Worm (Caenorhabditis elegans) whole organism, young adult: ENCODE results near the gene trxr-2.

Experiments used
- B0336.3 ChIP-seq: fragments of 200-800 bp; sonication (Bioruptor generic); IDR thresholded peaks from 2 replicates; pipeline ENCODE4 v1.3.6; 2022; ENCODE audit warnings: missing genetic modification characterization, missing compliant biosample characterization
- F10E7.11 ChIP-seq: sonication (generic microtip); optimal IDR thresholded peaks from 2 replicates; lab custom pipeline; 2017; ENCODE audit warnings: mild to moderate bottlenecking, missing genetic modification characterization, moderate library complexity, missing compliant biosample characterization
- F23B12.7 ChIP-seq: sonication (generic microtip); optimal IDR thresholded peaks from 2 replicates; lab custom pipeline; 2017; ENCODE audit warnings: missing genetic modification characterization, mild to moderate bottlenecking, missing compliant biosample characterization, antibody characterized with exemption, moderate library complexity; ENCODE audit not compliant: insufficient read depth
- Y53G8AR.9 ChIP-seq: fragments of 200-800 bp; sonication (Bioruptor generic); conservative IDR thresholded peaks from 2 replicates; pipeline ENCODE4 v1.3.6; 2022; ENCODE audit warnings: missing genetic modification reagents, missing genetic modification characterization, missing compliant biosample characterization
- Y56A3A.18 ChIP-seq: fragments of 200-800 bp; sonication (Bioruptor generic); IDR thresholded peaks from 2 replicates; pipeline ENCODE4 v1.3.6; 2022; ENCODE audit warnings: missing genetic modification reagents, missing genetic modification characterization, missing compliant biosample characterization
- Y79H2A.3 ChIP-seq: fragments of 200-800 bp; sonication (Bioruptor generic); conservative IDR thresholded peaks from 2 replicates; pipeline ENCODE4 v1.3.6; 2022; ENCODE audit warnings: missing genetic modification reagents, missing genetic modification characterization, missing compliant biosample characterization
- ama-1 ChIP-seq, 3 experiments: fragments of 150-350 bp in 1 of 3; sonication (generic microtip) in 2 of 3; optimal IDR thresholded peaks; 2 replicates each; lab custom pipeline; 2014 to 2018; ENCODE audit warnings: missing biosample characterization in 2 of 3, missing genetic modification characterization in 2 of 3, missing genetic modification reagents in 2 of 3
- aptf-3 ChIP-seq: fragments of 200-800 bp; sonication (Bioruptor generic); IDR thresholded peaks from 2 replicates; pipeline ENCODE4 v1.3.6; 2022; ENCODE audit warnings: missing genetic modification characterization, missing compliant biosample characterization
- atf-7 ChIP-seq: sonication (generic microtip); optimal IDR thresholded peaks from 2 replicates; lab custom pipeline; 2017; ENCODE audit warnings: mild to moderate bottlenecking, missing genetic modification characterization, missing compliant biosample characterization
- athp-1 ChIP-seq: sonication (generic microtip); optimal IDR thresholded peaks from 2 replicates; lab custom pipeline; 2017; ENCODE audit warnings: mild to moderate bottlenecking, missing genetic modification characterization, missing compliant biosample characterization
- bed-2 ChIP-seq: fragments of 200-800 bp; sonication (Bioruptor generic); IDR thresholded peaks from 2 replicates; pipeline ENCODE4 v1.3.6; 2022; ENCODE audit warnings: missing genetic modification reagents, missing genetic modification characterization, missing compliant biosample characterization
- cebp-1 ChIP-seq, 2 experiments: fragments of 200-800 bp in 1 of 2; sonication (Bioruptor generic) in 1 of 2; sonication (generic microtip) in 1 of 2; IDR thresholded peaks in 1 of 2; optimal IDR thresholded peaks in 1 of 2; 2 replicates each; pipeline versions ENCODE4 v1.3.6 to Lab custom; 2017 to 2022; ENCODE audit warnings: missing compliant biosample characterization in 2 of 2, missing genetic modification characterization in 2 of 2, mild to moderate bottlenecking in 1 of 2, missing genetic modification reagents in 1 of 2, moderate library complexity in 1 of 2
- ceh-40 ChIP-seq: fragments of 200-800 bp; sonication (Bioruptor generic); IDR thresholded peaks from 2 replicates; pipeline ENCODE4 v1.3.6; 2022; ENCODE audit warnings: missing genetic modification characterization, missing compliant biosample characterization
- ceh-58 ChIP-seq: fragments of 200-800 bp; sonication (Bioruptor generic); IDR thresholded peaks from 2 replicates; pipeline ENCODE4 v1.3.6; 2022; ENCODE audit warnings: missing genetic modification characterization, missing compliant biosample characterization
- dox-1 ChIP-seq: fragments of 200-800 bp; sonication (Bioruptor generic); IDR thresholded peaks from 2 replicates; pipeline ENCODE4 v1.3.6; 2022; ENCODE audit warnings: missing genetic modification reagents, missing genetic modification characterization, missing compliant biosample characterization
- egrh-3 ChIP-seq: fragments of 200-800 bp; sonication (Bioruptor generic); IDR thresholded peaks from 2 replicates; pipeline ENCODE4 v1.3.6; 2022; ENCODE audit warnings: missing genetic modification reagents, missing genetic modification characterization, missing compliant biosample characterization
- ekl-4 ChIP-seq: fragments of 200-800 bp; sonication (Bioruptor generic); IDR thresholded peaks from 2 replicates; pipeline ENCODE4 v1.3.6; 2022; ENCODE audit warnings: missing genetic modification reagents, missing genetic modification characterization, missing compliant biosample characterization
- ets-4 ChIP-seq: fragments of 200-800 bp; sonication (Bioruptor generic); optimal IDR thresholded peaks from 2 replicates; lab custom pipeline; 2018; ENCODE audit warnings: mild to moderate bottlenecking, missing genetic modification characterization, missing compliant biosample characterization
- gei-17 ChIP-seq: fragments of 200-800 bp; sonication (Bioruptor generic); optimal IDR thresholded peaks from 2 replicates; lab custom pipeline; 2018; ENCODE audit warnings: mild to moderate bottlenecking, missing genetic modification characterization, missing compliant biosample characterization
- him-1 ChIP-seq: sonication (generic microtip); optimal IDR thresholded peaks from 2 replicates; lab custom pipeline; 2016; ENCODE audit warnings: missing genotype, missing genetic modification reagents, missing genetic modification characterization, missing compliant biosample characterization
- hlh-12 ChIP-seq: sonication (generic microtip); optimal IDR thresholded peaks from 2 replicates; lab custom pipeline; 2016; ENCODE audit warnings: missing genetic modification characterization, missing compliant biosample characterization
- hlh-26 ChIP-seq: fragments of 200-800 bp; sonication (Bioruptor generic); conservative IDR thresholded peaks from 2 replicates; pipeline ENCODE4 v1.3.6; 2022; ENCODE audit warnings: missing genetic modification reagents, missing genetic modification characterization, missing compliant biosample characterization
- hmg-1.2 ChIP-seq: fragments of 200-800 bp; sonication (Bioruptor generic); IDR thresholded peaks from 2 replicates; pipeline ENCODE4 v1.3.6; 2022; ENCODE audit warnings: missing genetic modification reagents, missing genetic modification characterization, missing compliant biosample characterization
- hsf-1 ChIP-seq: fragments of 200-800 bp; sonication (Bioruptor generic); IDR thresholded peaks from 2 replicates; pipeline ENCODE4 v1.3.6; 2022; ENCODE audit warnings: missing genetic modification reagents, missing genetic modification characterization, missing compliant biosample characterization
- let-526 ChIP-seq: fragments of 200-800 bp; sonication (Bioruptor generic); IDR thresholded peaks from 2 replicates; pipeline ENCODE4 v1.3.6; 2022; ENCODE audit warnings: missing genetic modification reagents, missing genetic modification characterization, missing compliant biosample characterization
- let-607 ChIP-seq, 2 experiments: fragments of 200-800 bp in 1 of 2; sonication (Bioruptor generic) in 1 of 2; sonication (generic microtip) in 1 of 2; optimal IDR thresholded peaks; 2 replicates each; lab custom pipeline; 2016 to 2018; ENCODE audit warnings: mild to moderate bottlenecking in 2 of 2, missing compliant biosample characterization in 2 of 2, missing genetic modification characterization in 2 of 2, moderate library complexity in 2 of 2, missing genotype in 1 of 2
- lin-40 ChIP-seq: sonication (generic microtip); optimal IDR thresholded peaks from 2 replicates; lab custom pipeline; 2016; ENCODE audit warnings: missing genetic modification characterization, mild to moderate bottlenecking, missing compliant biosample characterization, missing genotype, missing genetic modification reagents
- lin-54 ChIP-seq: fragments of 200-800 bp; sonication (Bioruptor generic); optimal IDR thresholded peaks from 2 replicates; lab custom pipeline; 2018; ENCODE audit warnings: mild to moderate bottlenecking, missing genetic modification characterization, missing compliant biosample characterization
- lsy-27 ChIP-seq: sonication (generic microtip); optimal IDR thresholded peaks from 2 replicates; lab custom pipeline; 2017; ENCODE audit warnings: missing genetic modification characterization, mild to moderate bottlenecking, missing compliant biosample characterization, antibody characterized with exemption, missing genotype, borderline replicate concordance; ENCODE audit not compliant: insufficient read depth
- madf-6 ChIP-seq: fragments of 200-800 bp; sonication (Bioruptor generic); IDR thresholded peaks from 2 replicates; pipeline ENCODE4 v1.3.6; 2022; ENCODE audit warnings: missing genetic modification reagents, missing genetic modification characterization, missing compliant biosample characterization
- madf-8 ChIP-seq: fragments of 200-800 bp; sonication (Bioruptor generic); conservative IDR thresholded peaks from 2 replicates; pipeline ENCODE4 v1.3.6; 2022; ENCODE audit warnings: missing genetic modification reagents, missing genetic modification characterization, missing compliant biosample characterization
- mxl-1 ChIP-seq: sonication (generic microtip); optimal IDR thresholded peaks from 2 replicates; lab custom pipeline; 2016; ENCODE audit warnings: missing genetic modification characterization, missing compliant biosample characterization
- nhr-179 ChIP-seq: sonication (generic microtip); optimal IDR thresholded peaks from 2 replicates; lab custom pipeline; 2016; ENCODE audit warnings: mild to moderate bottlenecking, missing genetic modification characterization, missing compliant biosample characterization
- nhr-80 ChIP-seq: sonication (generic microtip); optimal IDR thresholded peaks from 2 replicates; lab custom pipeline; 2016; ENCODE audit warnings: missing genetic modification characterization, missing compliant biosample characterization
- pbrm-1 ChIP-seq: fragments of 200-800 bp; sonication (Bioruptor generic); IDR thresholded peaks from 2 replicates; pipeline ENCODE4 v1.3.6; 2022; ENCODE audit warnings: missing genetic modification reagents, missing genetic modification characterization, missing compliant biosample characterization
- pha-4 ChIP-seq: fragments of 150-350 bp; sonication (generic microtip); optimal IDR thresholded peaks from 2 replicates; lab custom pipeline; 2014; ENCODE audit warnings: missing biosample characterization, missing genetic modification reagents, missing genetic modification characterization
- rcor-1 ChIP-seq: fragments of 200-800 bp; sonication (Bioruptor generic); IDR thresholded peaks from 2 replicates; pipeline ENCODE4 v1.3.6; 2022; ENCODE audit warnings: missing genetic modification reagents, missing genetic modification characterization, missing compliant biosample characterization
- tbp1 ChIP-seq: fragments of 200-800 bp; sonication (Bioruptor generic); optimal IDR thresholded peaks from 2 replicates; lab custom pipeline; 2018; ENCODE audit warnings: mild to moderate bottlenecking, missing genetic modification characterization, missing compliant biosample characterization
- tlf-1 ChIP-seq: fragments of 200-800 bp; sonication (Bioruptor generic); optimal IDR thresholded peaks from 2 replicates; lab custom pipeline; 2018; ENCODE audit warnings: mild to moderate bottlenecking, missing genetic modification characterization, missing compliant biosample characterization
- unc-130 ChIP-seq: sonication (generic microtip); optimal IDR thresholded peaks from 2 replicates; lab custom pipeline; 2016; ENCODE audit warnings: missing genetic modification reagents, missing genetic modification characterization, missing compliant biosample characterization
- zim-3 ChIP-seq: sonication (generic microtip); optimal IDR thresholded peaks from 2 replicates; lab custom pipeline; 2017; ENCODE audit warnings: mild to moderate bottlenecking, missing genetic modification characterization, moderate library complexity, missing compliant biosample characterization
- ztf-22 ChIP-seq: fragments of 200-800 bp; sonication (Bioruptor generic); optimal IDR thresholded peaks from 2 replicates; lab custom pipeline; 2018; ENCODE audit warnings: mild to moderate bottlenecking, missing genetic modification characterization, moderate library complexity, missing compliant biosample characterization
- ztf-28 ChIP-seq: fragments of 200-800 bp; sonication (Bioruptor generic); IDR thresholded peaks from 2 replicates; pipeline ENCODE4 v1.3.6; 2022; ENCODE audit warnings: missing genetic modification reagents, missing genetic modification characterization, missing compliant biosample characterization
- ztf-6 ChIP-seq: fragments of 200-800 bp; sonication (Bioruptor generic); IDR thresholded peaks from 2 replicates; pipeline ENCODE4 v1.3.6; 2022; ENCODE audit warnings: missing genetic modification reagents, missing genetic modification characterization, missing compliant biosample characterization

The trxr-2 gene

DNA sequence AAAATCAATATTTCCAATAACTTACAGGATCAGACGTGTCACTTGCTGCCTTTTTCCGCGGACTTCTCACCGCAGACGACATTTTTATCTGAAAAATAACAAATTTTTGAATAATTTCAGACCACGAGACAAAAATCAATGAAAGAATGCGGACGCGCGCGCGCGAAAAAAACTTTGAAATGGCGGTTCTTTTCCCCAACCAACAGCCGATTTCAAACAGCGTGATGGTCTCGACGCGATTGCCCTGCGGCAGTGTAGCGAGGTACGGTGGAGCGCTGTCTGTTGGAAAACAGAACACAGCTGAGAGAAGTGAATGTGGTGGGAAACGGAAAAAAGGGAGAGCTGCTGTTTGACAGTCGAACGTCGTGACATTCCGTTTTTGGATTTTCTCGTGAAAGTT is 9.5 kb upstream of the trxr-2 start, which contains the start of gene lin-9 (continued):
- peak; percentile 85 for TF ChIP-seq cebp-1 (GFP tag; IDR thresholded peaks at IDR 0.05; lab: Robert Waterston, UW)
- TF ChIP-seq cebp-1 (tag; optimal IDR thresholded peaks at IDR 0.05; lab: Kevin White, UChicago), result peak; percentile 94
- TF ChIP-seq ztf-28 (GFP tag; lab: Robert Waterston, UW), result peak; percentile 74; the same call in 1 of the 2 replicates
- peak; percentile 99 for TF ChIP-seq B0336.3 (GFP tag; lab: Robert Waterston, UW)

DNA sequence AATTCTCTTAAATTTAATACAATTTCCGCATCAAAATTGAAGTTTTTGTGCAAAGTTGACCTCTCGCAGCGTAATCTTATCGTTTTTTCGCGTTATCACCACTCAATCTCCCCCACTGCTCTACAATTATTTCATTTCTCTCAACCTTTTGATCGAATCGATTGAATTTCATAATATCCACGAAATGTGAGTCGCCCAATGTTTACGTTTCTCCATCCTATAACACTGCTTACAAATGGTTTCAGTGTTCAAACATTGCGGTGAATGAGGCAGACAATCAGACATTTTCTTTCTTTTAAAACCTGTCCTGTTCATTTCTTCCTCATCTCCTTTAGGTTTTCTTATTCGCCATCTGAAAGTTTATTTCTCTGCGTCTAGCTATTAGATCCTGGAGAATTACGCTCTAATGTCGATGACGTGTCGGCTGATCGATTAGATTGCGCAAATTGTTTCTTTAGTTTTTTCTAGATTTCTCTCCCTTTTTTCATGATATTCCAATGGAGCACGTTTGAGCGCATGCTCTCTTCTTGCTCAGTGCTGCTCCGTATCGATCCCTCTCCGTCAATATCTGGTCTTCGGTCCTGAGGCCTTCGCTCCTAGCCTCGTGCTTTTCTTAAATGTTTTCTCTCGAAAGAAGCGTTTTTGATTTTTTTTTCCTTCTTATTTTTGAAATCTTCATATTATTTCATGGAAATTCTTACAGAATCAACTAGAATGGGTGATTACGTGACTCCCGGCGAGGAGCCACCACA is 8.5 kb upstream of the trxr-2 start, which contains the start of gene unc-32:
unc-32 (plus strand) TSS at position 702 of the 752 bp plus-strand sequence.
- TF ChIP-seq tlf-1, result no peak
- TF ChIP-seq aptf-3 (GFP tag; lab: Robert Waterston, UW), result no peak
- TF ChIP-seq unc-130 (GFP tag; lab: Kevin White, UChicago), result no peak
- TF ChIP-seq madf-6 (GFP tag; lab: Robert Waterston, UW), result 0 out of 2 replicates have a peak, but pooled peaks have one; percentile 8
- no peak for TF ChIP-seq atf-7 (tag; lab: Kevin White, UChicago)
- TF ChIP-seq him-1, result no peak
- TF ChIP-seq F23B12.7, result no peak
- TF ChIP-seq ztf-22 (GFP tag; lab: Kevin White, UChicago), result no peak
- no peak for TF ChIP-seq ztf-6 (GFP tag; lab: Robert Waterston, UW)
- TF ChIP-seq nhr-80 (tag; lab: Kevin White, UChicago), result no peak
- no peak for TF ChIP-seq tbp1 (GFP tag; lab: Kevin White, UChicago)
- TF ChIP-seq lsy-27 (tag; lab: Kevin White, UChicago), result no peak
- no peak for TF ChIP-seq hlh-26 (GFP tag; lab: Robert Waterston, UW)
- TF ChIP-seq madf-8 (GFP tag; lab: Robert Waterston, UW), result no peak
- no peak for TF ChIP-seq ets-4 (GFP tag; lab: Kevin White, UChicago)
- no peak for TF ChIP-seq ama-1 (optimal IDR thresholded peaks at IDR 0.05; lab: Kevin White, UChicago)
- TF ChIP-seq ama-1 (GFP tag; optimal IDR thresholded peaks at IDR 0.05; lab: Kevin White, UChicago), result peak in 1 of 2 experiments; percentile 17
- TF ChIP-seq mxl-1 (tag; lab: Kevin White, UChicago), result no peak
- TF ChIP-seq let-526 (GFP tag; lab: Robert Waterston, UW), result no peak
- TF ChIP-seq rcor-1 (GFP tag; lab: Robert Waterston, UW), result no peak
- TF ChIP-seq Y56A3A.18 (GFP tag; lab: Robert Waterston, UW), result no peak
- no peak for TF ChIP-seq egrh-3 (GFP tag; lab: Robert Waterston, UW)
- TF ChIP-seq bed-2, result no peak
- no peak for TF ChIP-seq zim-3 (tag; lab: Kevin White, UChicago)
- 0 out of 2 replicates have a peak, but pooled peaks have one; percentile 5 for TF ChIP-seq hmg-1.2 (GFP tag; lab: Robert Waterston, UW)
- no peak for TF ChIP-seq hlh-12
- TF ChIP-seq cebp-1 (GFP tag; IDR thresholded peaks at IDR 0.05; lab: Robert Waterston, UW), result peak; percentile 68
- TF ChIP-seq cebp-1 (tag; optimal IDR thresholded peaks at IDR 0.05; lab: Kevin White, UChicago), result peak; percentile 84
- TF ChIP-seq pha-4, result peak; percentile 37
- peak; percentile 18 for TF ChIP-seq lin-40 (tag; lab: Kevin White, UChicago)
- TF ChIP-seq lin-54 (GFP tag; lab: Kevin White, UChicago), result no peak
- no peak for TF ChIP-seq ceh-58 (GFP tag; lab: Robert Waterston, UW)
- no peak for TF ChIP-seq Y79H2A.3 (GFP tag; lab: Robert Waterston, UW)
- TF ChIP-seq athp-1 (tag; lab: Kevin White, UChicago), result peak; percentile 22
- no peak for TF ChIP-seq gei-17 (GFP tag; lab: Kevin White, UChicago)
- TF ChIP-seq hsf-1 (GFP tag; lab: Robert Waterston, UW), result no peak
- TF ChIP-seq F10E7.11, result no peak
- TF ChIP-seq ceh-40 (GFP tag; lab: Robert Waterston, UW), result no peak
- TF ChIP-seq ekl-4 (GFP tag; lab: Robert Waterston, UW), result no peak
- TF ChIP-seq nhr-179 (tag; lab: Kevin White, UChicago), result no peak
- no peak for TF ChIP-seq Y53G8AR.9 (GFP tag; lab: Robert Waterston, UW)
- no peak for TF ChIP-seq B0336.3 (GFP tag; lab: Robert Waterston, UW)
- TF ChIP-seq pbrm-1 (GFP tag; lab: Robert Waterston, UW), result peak; percentile 47; the same call in 1 of the 2 replicates
- TF ChIP-seq let-607 (tag; optimal IDR thresholded peaks at IDR 0.05; lab: Kevin White, UChicago), result peak in 1 of 2 experiments; percentile 29
- no peak for TF ChIP-seq dox-1 (GFP tag; lab: Robert Waterston, UW)
